Fruit fly (Drosophila melanogaster) whole organism, embryonic: Measurements from ENCODE around the gene Pfdn2.

Experiments
- Bgb ChIP-seq: fragments of 200-800 bp; sonication (Bioruptor generic); IDR thresholded peaks from 2 replicates; pipeline ENCODE4 v1.3.6; 2022; ENCODE audit warnings: missing biosample characterization, missing genetic modification characterization; ENCODE audit not compliant: partially characterized antibody
- C15 ChIP-seq: fragments of 200-800 bp; sonication (Bioruptor generic); IDR thresholded peaks from 3 replicates; pipeline ENCODE4 v1.3.6; 2022; ENCODE audit warnings: missing biosample characterization, missing genetic modification characterization
- CG1024 ChIP-seq: fragments of 200-800 bp; sonication (Bioruptor generic); IDR thresholded peaks from 2 replicates; pipeline ENCODE4 v1.3.6; 2022; ENCODE audit warnings: missing biosample characterization, missing genetic modification characterization
- CG10565 ChIP-seq: fragments of 200-800 bp; sonication (Bioruptor generic); optimal IDR thresholded peaks from 3 replicates; lab custom pipeline; 2016; ENCODE audit warnings: missing biosample characterization, mild to moderate bottlenecking, missing genetic modification characterization
- CG11723 ChIP-seq: fragments of 200-800 bp; sonication (Bioruptor generic); optimal IDR thresholded peaks from 2 replicates; lab custom pipeline; 2017; ENCODE audit warnings: missing biosample characterization, mild to moderate bottlenecking, missing genetic modification characterization
- CG12299 ChIP-seq: fragments of 200-800 bp; sonication (Bioruptor generic); optimal IDR thresholded peaks from 2 replicates; lab custom pipeline; 2018; ENCODE audit warnings: missing biosample characterization, mild to moderate bottlenecking, missing genetic modification characterization
- CG13624 ChIP-seq: fragments of 200-800 bp; sonication (Bioruptor generic); optimal IDR thresholded peaks from 2 replicates; lab custom pipeline; 2016; ENCODE audit warnings: missing biosample characterization, missing genetic modification characterization
- CG14667 ChIP-seq: fragments of 200-800 bp; sonication (Bioruptor generic); IDR thresholded peaks from 2 replicates; pipeline ENCODE4 v1.3.6; 2022; ENCODE audit warnings: missing biosample characterization, missing genetic modification characterization
- CG15269 ChIP-seq: fragments of 200-800 bp; sonication (Bioruptor generic); optimal IDR thresholded peaks from 2 replicates; lab custom pipeline; 2018; ENCODE audit warnings: missing biosample characterization, mild to moderate bottlenecking, missing genetic modification characterization, moderate library complexity
- CG15479 ChIP-seq: fragments of 200-800 bp; sonication (Bioruptor generic); optimal IDR thresholded peaks from 3 replicates; lab custom pipeline; 2019; ENCODE audit warnings: missing biosample characterization, mild to moderate bottlenecking, missing genetic modification characterization, moderate library complexity
- CG17328 ChIP-seq: fragments of 200-800 bp; sonication (Bioruptor generic); IDR thresholded peaks from 2 replicates; pipeline ENCODE4 v1.3.6; 2022; ENCODE audit warnings: missing biosample characterization, missing genetic modification characterization
- CG18476 ChIP-seq: fragments of 200-800 bp; sonication (Bioruptor generic); optimal IDR thresholded peaks from 2 replicates; lab custom pipeline; 2016; ENCODE audit warnings: missing biosample characterization, mild to moderate bottlenecking, missing genetic modification characterization
- CG2129 ChIP-seq: fragments of 200-800 bp; sonication (Bioruptor generic); IDR thresholded peaks from 2 replicates; pipeline ENCODE4 v1.3.6; 2022; ENCODE audit warnings: missing biosample characterization, missing genetic modification characterization; ENCODE audit not compliant: partially characterized antibody
- CG4328 ChIP-seq: fragments of 200-800 bp; sonication (Bioruptor generic); optimal IDR thresholded peaks from 3 replicates; lab custom pipeline; 2017; ENCODE audit warnings: missing biosample characterization, missing genetic modification reagents, missing genetic modification characterization
- CG4820 ChIP-seq: fragments of 200-800 bp; sonication (Bioruptor generic); optimal IDR thresholded peaks from 3 replicates; lab custom pipeline; 2016; ENCODE audit warnings: missing biosample characterization, missing genetic modification characterization
- CG6791 ChIP-seq: fragments of 200-800 bp; sonication (Bioruptor generic); IDR thresholded peaks from 3 replicates; pipeline ENCODE4 v1.3.6; 2022; ENCODE audit warnings: missing biosample characterization, missing genetic modification characterization; ENCODE audit not compliant: partially characterized antibody
- CG7556 ChIP-seq: fragments of 200-800 bp; sonication (Bioruptor generic); optimal IDR thresholded peaks from 2 replicates; lab custom pipeline; 2017; ENCODE audit warnings: missing biosample characterization, mild to moderate bottlenecking, missing genetic modification characterization
- CoRest ChIP-seq: fragments of 200-800 bp; sonication (Bioruptor generic); optimal IDR thresholded peaks from 3 replicates; lab custom pipeline; 2018; ENCODE audit warnings: missing biosample characterization, mild to moderate bottlenecking, missing genetic modification characterization, moderate library complexity
- E2f1 ChIP-seq: fragments of 200-800 bp; sonication (Bioruptor generic); IDR thresholded peaks from 2 replicates; pipeline ENCODE4 v1.3.6; 2022; ENCODE audit warnings: missing biosample characterization, missing genetic modification characterization
- MESR4 ChIP-seq: fragments of 200-800 bp; sonication (Bioruptor generic); optimal IDR thresholded peaks from 2 replicates; lab custom pipeline; 2018; ENCODE audit warnings: missing biosample characterization, mild to moderate bottlenecking, missing genetic modification characterization, moderate library complexity
- Sin3A ChIP-seq: fragments of >200 bp; optimal IDR thresholded peaks from 2 replicates; lab custom pipeline; 2018
- Sox100B ChIP-seq: fragments of 200-800 bp; sonication (Bioruptor generic); optimal IDR thresholded peaks from 3 replicates; lab custom pipeline; 2018; ENCODE audit warnings: missing biosample characterization, mild to moderate bottlenecking, missing genetic modification characterization
- Stat92E ChIP-seq, 3 experiments: fragments of >200 bp in 2 of 3; fragments of 200-800 bp in 1 of 3; sonication (Bioruptor generic) in 1 of 3; optimal IDR thresholded peaks; 2 replicates each; lab custom pipeline; 2017 to 2019; ENCODE audit warnings: missing biosample characterization in 3 of 3, missing genetic modification characterization in 3 of 3, mild to moderate bottlenecking in 1 of 3, moderate library complexity in 1 of 3
- ato ChIP-seq: fragments of 200-800 bp; sonication (Bioruptor generic); IDR thresholded peaks from 2 replicates; pipeline ENCODE4 v1.3.6; 2022; ENCODE audit warnings: missing biosample characterization, missing genetic modification characterization; ENCODE audit not compliant: partially characterized antibody
- bsh ChIP-seq, 2 experiments: fragments of 200-800 bp; sonication (Bioruptor generic); optimal IDR thresholded peaks; 2 replicates each; lab custom pipeline; 2017 to 2018; ENCODE audit warnings: mild to moderate bottlenecking in 2 of 2, missing biosample characterization in 2 of 2, missing genetic modification characterization in 2 of 2, moderate library complexity in 1 of 2
- cas ChIP-seq: fragments of 200-800 bp; sonication (Bioruptor generic); IDR thresholded peaks from 2 replicates; pipeline ENCODE4 v1.3.6; 2022; ENCODE audit warnings: missing biosample characterization, missing genetic modification characterization
- chinmo ChIP-seq: fragments of 200-800 bp; sonication (Bioruptor generic); IDR thresholded peaks from 4 replicates; pipeline ENCODE4 v1.3.6; 2022; ENCODE audit warnings: missing biosample characterization, missing genetic modification characterization; ENCODE audit not compliant: partially characterized antibody
- ci ChIP-seq: fragments of 200-800 bp; sonication (Bioruptor generic); IDR thresholded peaks from 3 replicates; pipeline ENCODE4 v1.3.6; 2022; ENCODE audit warnings: missing biosample characterization, missing genetic modification characterization
- dpn ChIP-seq, 2 experiments: fragments of 200-800 bp; sonication (Bioruptor generic); optimal IDR thresholded peaks; 3 replicates each; lab custom pipeline; 2016; ENCODE audit warnings: missing biosample characterization in 2 of 2, missing genetic modification characterization in 2 of 2
- fd64A ChIP-seq: fragments of 200-800 bp; sonication (Bioruptor generic); optimal IDR thresholded peaks from 3 replicates; lab custom pipeline; 2018; ENCODE audit warnings: missing biosample characterization, mild to moderate bottlenecking, missing genetic modification characterization
- fru ChIP-seq: fragments of >200 bp; optimal IDR thresholded peaks from 2 replicates; lab custom pipeline; 2017
- gsb ChIP-seq: fragments of 200-800 bp; sonication (Bioruptor generic); IDR thresholded peaks from 2 replicates; pipeline ENCODE4 v1.3.6; 2022; ENCODE audit warnings: missing biosample characterization, missing genetic modification characterization
- ind ChIP-seq: fragments of 200-800 bp; sonication (Bioruptor generic); optimal IDR thresholded peaks from 3 replicates; lab custom pipeline; 2016; ENCODE audit warnings: missing biosample characterization, missing genetic modification characterization
- jigr1 ChIP-seq: fragments of 200-800 bp; sonication (Bioruptor generic); IDR thresholded peaks from 3 replicates; pipeline ENCODE4 v1.3.6; 2022; ENCODE audit warnings: missing biosample characterization, missing genetic modification characterization
- kay ChIP-seq: fragments of 200-800 bp; sonication (Bioruptor generic); optimal IDR thresholded peaks from 2 replicates; lab custom pipeline; 2016; ENCODE audit warnings: missing biosample characterization, missing genetic modification characterization
- klu ChIP-seq: fragments of 200-800 bp; sonication (Bioruptor generic); IDR thresholded peaks from 2 replicates; pipeline ENCODE4 v1.3.6; 2022; ENCODE audit warnings: missing biosample characterization, missing genetic modification characterization
- luna ChIP-seq: fragments of 200-800 bp; sonication (Bioruptor generic); optimal IDR thresholded peaks from 2 replicates; lab custom pipeline; 2016; ENCODE audit warnings: missing biosample characterization, missing genetic modification characterization
- nau ChIP-seq: fragments of 200-800 bp; sonication (Bioruptor generic); optimal IDR thresholded peaks from 3 replicates; lab custom pipeline; 2017; ENCODE audit warnings: missing biosample characterization, mild to moderate bottlenecking, missing genetic modification characterization, missing genetic modification reagents
- org-1 ChIP-seq: fragments of 200-800 bp; sonication (Bioruptor generic); optimal IDR thresholded peaks from 2 replicates; lab custom pipeline; 2017; ENCODE audit warnings: missing biosample characterization, missing genetic modification characterization
- pita ChIP-seq: fragments of 200-800 bp; sonication (Bioruptor generic); optimal IDR thresholded peaks from 2 replicates; lab custom pipeline; 2017; ENCODE audit warnings: missing biosample characterization, mild to moderate bottlenecking, missing genetic modification characterization
- pnt ChIP-seq: fragments of 200-800 bp; sonication (Bioruptor generic); optimal IDR thresholded peaks from 3 replicates; lab custom pipeline; 2016; ENCODE audit warnings: missing biosample characterization, missing genetic modification characterization
- repo ChIP-seq: fragments of 200-800 bp; sonication (Bioruptor generic); optimal IDR thresholded peaks from 2 replicates; lab custom pipeline; 2016; ENCODE audit warnings: missing biosample characterization, missing genetic modification characterization
- slp2 ChIP-seq: fragments of 200-800 bp; sonication (Bioruptor generic); optimal IDR thresholded peaks from 2 replicates; lab custom pipeline; 2016; ENCODE audit warnings: missing biosample characterization, missing genetic modification characterization
- so ChIP-seq: fragments of 200-800 bp; sonication (Bioruptor generic); IDR thresholded peaks from 3 replicates; pipeline ENCODE4 v1.3.6; 2022; ENCODE audit warnings: missing biosample characterization, missing genetic modification characterization
- sob ChIP-seq: fragments of 200-800 bp; sonication (Bioruptor generic); IDR thresholded peaks from 2 replicates; pipeline ENCODE4 v1.3.6; 2022; ENCODE audit warnings: missing biosample characterization, missing genetic modification characterization
- tgo ChIP-seq: fragments of 200-800 bp; sonication (Bioruptor generic); IDR thresholded peaks from 3 replicates; pipeline ENCODE4 v1.3.6; 2022; ENCODE audit warnings: missing biosample characterization, missing genetic modification characterization
- tio ChIP-seq: fragments of 200-800 bp; sonication (Bioruptor generic); optimal IDR thresholded peaks from 2 replicates; lab custom pipeline; 2017; ENCODE audit warnings: missing biosample characterization, missing genetic modification characterization, inconsistent platforms
- trem ChIP-seq: fragments of 200-800 bp; optimal IDR thresholded peaks from 3 replicates; lab custom pipeline; 2019; ENCODE audit warnings: missing biosample characterization, mild to moderate bottlenecking, missing genetic modification characterization, moderate library complexity
- tup ChIP-seq: fragments of 200-800 bp; sonication (Bioruptor generic); optimal IDR thresholded peaks from 2 replicates; lab custom pipeline; 2016; ENCODE audit warnings: missing biosample characterization, mild to moderate bottlenecking, missing genetic modification characterization, moderate library complexity
- usp ChIP-seq: fragments of >200 bp; optimal IDR thresholded peaks from 2 replicates; lab custom pipeline; 2017; ENCODE audit warnings: missing biosample characterization, missing genetic modification characterization

Gene Pfdn2

dm6 chr3L:11091943-11092609, 17.9 kb upstream of the Pfdn2 start (continued):
- TF ChIP-seq Sox100B (GFP tag; lab: Kevin White, UChicago) (peak; percentile 14), tio (GFP tag; lab: Kevin White, UChicago) (no peak), trem (peak; percentile 32), CG4328 (peak; percentile 35), so (GFP tag; lab: Robert Waterston, UW) (no peak), slp2 (GFP tag; lab: Kevin White, UChicago) (no peak), CG15479 (no peak), cas (GFP tag; lab: Robert Waterston, UW) (no peak), luna (GFP tag; lab: Kevin White, UChicago) (no peak), CG18476 (GFP tag; lab: Kevin White, UChicago) (no peak), CG10565 (GFP tag; lab: Kevin White, UChicago) (no peak), CG7556 (GFP tag; lab: Kevin White, UChicago) (peak; percentile 5), MESR4 (GFP tag; lab: Kevin White, UChicago) (no peak), bsh (GFP tag; optimal IDR thresholded peaks at IDR 0.05; lab: Kevin White, UChicago) (peak in 1 of 2 experiments; percentile 34), ato (GFP tag; lab: Robert Waterston, UW) (0 out of 2 replicates have a peak, but pooled peaks have one; percentile 25), pita (no peak), pnt (no peak), chinmo (GFP tag; lab: Robert Waterston, UW) (peak; percentile 94), CG1024 (GFP tag; lab: Robert Waterston, UW) (no peak), repo (GFP tag; lab: Kevin White, UChicago) (peak; percentile 56), CG6791 (peak; percentile 37; the same call in 1 of the 3 replicates), tgo (GFP tag; lab: Robert Waterston, UW) (peak; percentile 34; the same call in 2 of the 3 replicates), C15 (GFP tag; lab: Robert Waterston, UW) (no peak), CG4820 (peak; percentile 39), sob (GFP tag; lab: Robert Waterston, UW) (peak; percentile 78), ind (GFP tag; lab: Kevin White, UChicago) (peak; percentile 44), kay (GFP tag; lab: Kevin White, UChicago) (peak; percentile 43), CG13624 (peak; percentile 74), CG14667 (GFP tag; lab: Robert Waterston, UW) (no peak), Bgb (GFP tag; lab: Robert Waterston, UW) (no peak), usp (GFP tag; lab: Kevin White, UChicago) (no peak), klu (GFP tag; lab: Robert Waterston, UW) (0 out of 2 replicates have a peak, but pooled peaks have one; percentile 40), CG12299 (tag; lab: Kevin White, UChicago) (no peak), CG2129 (GFP tag; lab: Robert Waterston, UW) (no peak), ci (GFP tag; lab: Robert Waterston, UW) (peak; percentile 77; the same call in 2 of the 3 replicates), dpn (GFP tag; optimal IDR thresholded peaks at IDR 0.05; lab: Kevin White, UChicago) (peak; percentile 68 to 74), jigr1 (GFP tag; lab: Robert Waterston, UW) (no peak), gsb (no peak), Stat92E (GFP tag; optimal IDR thresholded peaks at IDR 0.05; lab: Kevin White, UChicago) (no peak), Sin3A (lab: Kevin White, UChicago) (no peak), E2f1 (GFP tag; lab: Robert Waterston, UW) (no peak), org-1 (no peak), tup (GFP tag; lab: Kevin White, UChicago) (no peak), fru (lab: Kevin White, UChicago) (no peak), CG11723 (GFP tag; lab: Kevin White, UChicago) (peak; percentile 2), CG15269 (tag; lab: Kevin White, UChicago) (no peak), nau (GFP tag; lab: Kevin White, UChicago) (peak; percentile 47), fd64A (GFP tag; lab: Kevin White, UChicago) (no peak), CG17328 (GFP tag; lab: Robert Waterston, UW) (peak; percentile 42; the same call in 1 of the 2 replicates), CoRest (tag; lab: Kevin White, UChicago) (no peak)
